Worm (Caenorhabditis elegans): ENCODE measurements around the gene C29A12.22.

C29A12.22 gene

ce11 chrV:10811763-10812162 is at the start of gene C29A12.22:
C29A12.22 (plus strand) TSS chrV:10812063.
- TF ChIP-seq nhr-80 (tag; optimal IDR thresholded peaks at IDR 0.05) (no peak), D2030.7 (GFP tag; IDR thresholded peaks at IDR 0.05) (no peak), hmg-1.2 (GFP tag; IDR thresholded peaks at IDR 0.05) (no peak), ZK185.1 (tag; optimal IDR thresholded peaks at IDR 0.05; ENCODE audit: poor library complexity, severe bottlenecking) (no peak), gei-17 (GFP tag; optimal IDR thresholded peaks at IDR 0.05) (no peak), athp-1 (tag; optimal IDR thresholded peaks at IDR 0.05) (no peak), ceh-58 (GFP tag; IDR thresholded peaks at IDR 0.05) (no peak), hmg-20 (GFP tag; IDR thresholded peaks at IDR 0.05) (no peak)

DNA sequence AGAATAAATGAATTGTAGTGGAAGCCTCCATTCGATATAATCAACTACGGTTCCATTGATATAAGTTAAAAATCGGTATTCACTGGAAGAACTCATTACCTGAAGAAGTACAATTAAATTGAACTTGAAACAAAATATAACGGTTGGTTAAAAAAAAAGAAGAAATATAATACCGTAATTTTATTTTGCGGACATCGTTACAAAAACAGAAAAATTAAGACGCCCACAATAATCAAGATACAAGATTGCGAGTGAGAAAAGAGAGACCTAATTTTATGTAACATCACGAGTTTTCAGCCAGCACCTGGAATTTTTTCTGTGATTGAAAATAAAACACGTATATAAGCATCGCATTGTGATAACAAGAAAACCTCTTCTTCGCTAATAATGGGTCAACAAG is 49.2 kb upstream of the C29A12.22 start, which contains the start of gene sre-6:
Gene sre-6, minus strand, starts transcription at position 101 of the 400 bp plus-strand sequence.
- TF ChIP-seq nfya-1 (tag; optimal IDR thresholded peaks at IDR 0.05; ENCODE audit: borderline replicate concordance, insufficient read depth) (no peak), ztf-3 (GFP tag; optimal IDR thresholded peaks at IDR 0.05) (no peak), K12H6.12 (tag; optimal IDR thresholded peaks at IDR 0.05) (no peak), D2030.7 (GFP tag; IDR thresholded peaks at IDR 0.05) (no peak)

- TF ChIP-seq ekl-4 (GFP tag; IDR thresholded peaks at IDR 0.05) (no peak), tbp1 (GFP tag; optimal IDR thresholded peaks at IDR 0.05) (no peak)
These were observed 47.8 kb upstream of the C29A12.22 start, which contains the start of gene ocr-1 for ce11 chrV:10764066-10764465. ocr-1 (plus strand) TSS chrV:10764366.

ce11 chrV:10768892-10769291 is 43.0 kb upstream of the C29A12.22 start:
- TF ChIP-seq sea-2 (GFP tag; IDR thresholded peaks at IDR 0.05) (no peak), ztf-3 (GFP tag; optimal IDR thresholded peaks at IDR 0.05) (no peak), let-607 (tag; optimal IDR thresholded peaks at IDR 0.05) (no peak)

DNA sequence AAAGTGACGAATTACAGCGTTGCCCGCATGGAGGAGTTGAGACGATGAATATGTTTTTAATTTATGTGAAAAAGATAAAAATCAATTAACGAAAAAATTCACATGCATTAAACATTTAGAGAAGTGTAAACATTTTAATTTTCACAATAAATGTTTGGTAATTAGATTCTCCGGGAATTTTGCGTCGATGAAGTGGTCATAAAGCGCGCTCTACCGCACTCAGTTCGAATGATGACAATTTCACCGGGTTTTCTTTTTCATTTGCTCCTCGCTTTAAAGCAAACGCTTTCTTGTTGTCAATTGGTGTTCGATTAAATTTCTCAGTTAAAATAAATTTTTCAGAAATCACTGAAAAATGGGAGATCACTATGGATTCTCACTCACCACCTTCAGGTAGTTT is 41.8 kb upstream of the C29A12.22 start, which contains the start of the genes D1054.1 and pas-2:
Gene D1054.1, minus strand, starts transcription at position 192 of the 400 bp plus-strand sequence.
Gene pas-2, plus strand, starts transcription at position 343 of the 400 bp plus-strand sequence.
- TF ChIP-seq somi-1 (GFP tag; optimal IDR thresholded peaks at IDR 0.05) (no peak), madf-6 (GFP tag; IDR thresholded peaks at IDR 0.05) (no peak), zfh-2 (GFP tag; conservative IDR thresholded peaks at IDR 0.05) (no peak), snpc-4 (GFP tag; optimal IDR thresholded peaks at IDR 0.05) (no peak), snpc-4 (tag; optimal IDR thresholded peaks at IDR 0.05) (peak in 1 of 4 experiments; percentile 33), T07F8.4 (tag; optimal IDR thresholded peaks at IDR 0.05) (no peak), aptf-2 (GFP tag; conservative IDR thresholded peaks at IDR 0.05) (no peak), mcd-1 (GFP tag; IDR thresholded peaks at IDR 0.05) (peak; percentile 40; the same call in 1 of the 2 replicates), C17E4.6 (GFP tag; IDR thresholded peaks at IDR 0.05) (no peak), mel-28 (tag; optimal IDR thresholded peaks at IDR 0.05; ENCODE audit: borderline replicate concordance) (no peak), ceh-79 (tag; optimal IDR thresholded peaks at IDR 0.05) (no peak), lir-1 (GFP tag; conservative IDR thresholded peaks at IDR 0.05) (no peak), F10E7.11 (tag; optimal IDR thresholded peaks at IDR 0.05) (no peak), ceh-27 (GFP tag; optimal IDR thresholded peaks at IDR 0.05) (no peak), nfya-1 (tag; optimal IDR thresholded peaks at IDR 0.05; ENCODE audit: borderline replicate concordance, insufficient read depth) (no peak), nfyb-1 (GFP tag; IDR thresholded peaks at IDR 0.05) (no peak)

ce11 chrV:10771390-10771789 is 40.5 kb upstream of the C29A12.22 start, which contains the start of gene D1054.3:
D1054.3 (plus strand) TSS chrV:10771451.
- no peak for TF ChIP-seq die-1 (tag; optimal IDR thresholded peaks at IDR 0.05)
- TF ChIP-seq hrde-1 (tag; optimal IDR thresholded peaks at IDR 0.05; ENCODE audit: borderline replicate concordance) = peak; percentile 20
- TF ChIP-seq ekl-4 (GFP tag; IDR thresholded peaks at IDR 0.05) = peak; percentile 50; the same call in 1 of the 2 replicates
- TF ChIP-seq Y79H2A.3 (GFP tag; conservative IDR thresholded peaks at IDR 0.05) = 0 out of 2 replicates have a peak, but pooled peaks have one; percentile 43
- no peak for TF ChIP-seq rec-8 (tag; optimal IDR thresholded peaks at IDR 0.05)
- peak; percentile 51; the same call in 1 of the 2 replicates for TF ChIP-seq hsf-1 (GFP tag; IDR thresholded peaks at IDR 0.05)
- no peak for TF ChIP-seq gei-17 (GFP tag; optimal IDR thresholded peaks at IDR 0.05)
- TF ChIP-seq efl-1 (GFP tag; optimal IDR thresholded peaks at IDR 0.05) = no peak
- TF ChIP-seq lin-26 (GFP tag; IDR thresholded peaks at IDR 0.05) = no peak
- no peak for TF ChIP-seq F57C9.4 (tag; optimal IDR thresholded peaks at IDR 0.05)
- TF ChIP-seq B0336.3 (GFP tag; IDR thresholded peaks at IDR 0.05) = 0 out of 2 replicates have a peak, but pooled peaks have one; percentile 15
- TF ChIP-seq aptf-3 (GFP tag; IDR thresholded peaks at IDR 0.05) = no peak

Data from whole organism, young adult.